Worm (Caenorhabditis elegans) whole organism, L4 larva: ENCODE data around the gene C35D10.8.

ENCODE experiments used
- F37D6.2 ChIP-seq: sonication (generic microtip); optimal IDR thresholded peaks from 2 replicates; lab custom pipeline; 2016; ENCODE audit warnings: mild to moderate bottlenecking, missing genetic modification characterization, missing compliant biosample characterization
- ZK546.5 ChIP-seq, 2 experiments: sonication (generic microtip); optimal IDR thresholded peaks; 2 replicates each; lab custom pipeline; 2017; ENCODE audit warnings: missing biosample characterization in 2 of 2, missing genetic modification characterization in 2 of 2
- ceh-82 ChIP-seq: sonication (generic microtip); optimal IDR thresholded peaks from 2 replicates; lab custom pipeline; 2017; ENCODE audit warnings: missing biosample characterization, missing genetic modification characterization
- ctbp-1 ChIP-seq: fragments of 200-800 bp; sonication (Bioruptor generic); IDR thresholded peaks from 2 replicates; pipeline ENCODE4 v1.3.6; 2022; ENCODE audit warnings: missing genetic modification reagents, missing genetic modification characterization, missing compliant biosample characterization
- duxl-1 ChIP-seq: sonication (generic microtip); optimal IDR thresholded peaks from 2 replicates; lab custom pipeline; 2016; ENCODE audit warnings: mild to moderate bottlenecking, missing genetic modification characterization, moderate library complexity, missing compliant biosample characterization; ENCODE audit not compliant: poor library complexity
- fos-1 ChIP-seq: fragments of 150-350 bp; optimal IDR thresholded peaks from 2 replicates; lab custom pipeline; 2014; ENCODE audit warnings: missing biosample characterization, missing genetic modification characterization
- lin-39 ChIP-seq: fragments of 150-350 bp; optimal IDR thresholded peaks from 2 replicates; lab custom pipeline; 2014; ENCODE audit warnings: missing biosample characterization, missing genetic modification reagents, missing genetic modification characterization
- lir-3 ChIP-seq: sonication (generic microtip); optimal IDR thresholded peaks from 2 replicates; lab custom pipeline; 2016; ENCODE audit warnings: mild to moderate bottlenecking, missing genetic modification characterization, missing compliant biosample characterization
- snpc-4 ChIP-seq: fragments of 150-350 bp; optimal IDR thresholded peaks from 2 replicates; lab custom pipeline; 2014; ENCODE audit warnings: missing biosample characterization, missing genetic modification characterization
- unc-62 ChIP-seq, 3 experiments: fragments of 150-350 bp in 1 of 3; sonication (generic microtip); optimal IDR thresholded peaks in 2 of 3; peaks in 1 of 3; 1 replicate in 1 of 3; 2 replicates in 2 of 3; lab custom pipeline; 2014 to 2017; ENCODE audit warnings: missing biosample characterization in 3 of 3, missing genetic modification characterization in 3 of 3, missing genetic modification reagents in 3 of 3, missing genotype in 1 of 3

ce11 chrIII:4842173-4842572, 12.8 kb upstream of the C35D10.8 start, which contains the start of gene clec-156:
- no peak for TF ChIP-seq lin-39 (tag; lab: Kevin White, UChicago)
- TF ChIP-seq ceh-82 = no peak
- no peak for TF ChIP-seq lir-3
- TF ChIP-seq duxl-1 (tag; lab: Kevin White, UChicago) = no peak
- no peak for TF ChIP-seq snpc-4 (tag; lab: Kevin White, UChicago)
- peak in 1 of 2 experiments; percentile 51 for TF ChIP-seq unc-62 (GFP tag; optimal IDR thresholded peaks at IDR 0.05 in 1 of 2; lab: Kevin White, UChicago)
- no peak for TF ChIP-seq unc-62 (tag; optimal IDR thresholded peaks at IDR 0.05; lab: Kevin White, UChicago)
- TF ChIP-seq fos-1 (tag; lab: Kevin White, UChicago) = no peak
- no peak for TF ChIP-seq F37D6.2 (tag; lab: Kevin White, UChicago)
- no peak for TF ChIP-seq ctbp-1 (GFP tag; lab: Robert Waterston, UW)
- no peak for TF ChIP-seq ZK546.5 (tag; optimal IDR thresholded peaks at IDR 0.05; lab: Kevin White, UChicago)
